Worm (Caenorhabditis elegans) whole organism, L2 larva: Measurements from ENCODE around the gene skr-10.
A peak's percentile ranks its signal among the peaks of the same experiment; 100 is the strongest.

ENCODE experiments used
- F13H6.1 ChIP-seq: sonication (generic microtip); optimal IDR thresholded peaks from 2 replicates; lab custom pipeline; 2016; ENCODE audit warnings: missing genetic modification characterization, missing compliant biosample characterization
- Y55F3AM.14 ChIP-seq: fragments of 200-800 bp; sonication (Bioruptor generic); optimal IDR thresholded peaks from 2 replicates; lab custom pipeline; 2018; ENCODE audit warnings: mild to moderate bottlenecking, missing genetic modification characterization, missing compliant biosample characterization
- alr-1 ChIP-seq: fragments of 150-350 bp; optimal IDR thresholded peaks from 2 replicates; lab custom pipeline; 2014; ENCODE audit warnings: missing biosample characterization, missing genetic modification characterization
- aly-2 ChIP-seq: fragments of 150-350 bp; optimal IDR thresholded peaks from 2 replicates; lab custom pipeline; 2014; ENCODE audit warnings: missing biosample characterization, missing genetic modification characterization
- blmp-1 ChIP-seq: sonication (generic microtip); optimal IDR thresholded peaks from 2 replicates; lab custom pipeline; 2017; ENCODE audit warnings: missing genetic modification characterization, mild to moderate bottlenecking, missing compliant biosample characterization, antibody characterized with exemption, moderate library complexity; ENCODE audit not compliant: insufficient read depth
- ceh-16 ChIP-seq: fragments of 150-350 bp; optimal IDR thresholded peaks from 2 replicates; lab custom pipeline; 2014; ENCODE audit warnings: missing biosample characterization, missing genetic modification characterization
- ceh-82 ChIP-seq: fragments of 150-350 bp; optimal IDR thresholded peaks from 2 replicates; lab custom pipeline; 2014; ENCODE audit warnings: missing biosample characterization, missing genetic modification characterization
- crh-2 ChIP-seq: sonication (generic microtip); optimal IDR thresholded peaks from 2 replicates; lab custom pipeline; 2017; ENCODE audit warnings: missing biosample characterization, missing genetic modification characterization
- dmd-4 ChIP-seq: sonication (generic microtip); optimal IDR thresholded peaks from 2 replicates; lab custom pipeline; 2017; ENCODE audit warnings: missing biosample characterization, missing genetic modification characterization
- elt-1 ChIP-seq: fragments of 150-350 bp; optimal IDR thresholded peaks from 2 replicates; lab custom pipeline; 2014; ENCODE audit warnings: missing biosample characterization, missing genetic modification characterization
- fos-1 ChIP-seq: fragments of 150-350 bp; optimal IDR thresholded peaks from 2 replicates; lab custom pipeline; 2014; ENCODE audit warnings: missing biosample characterization, missing genetic modification characterization
- gmeb-1 ChIP-seq: fragments of 150-350 bp; optimal IDR thresholded peaks from 2 replicates; lab custom pipeline; 2014; ENCODE audit warnings: missing biosample characterization, missing genetic modification characterization
- lin-11 ChIP-seq: fragments of 150-350 bp; sonication (generic microtip); optimal IDR thresholded peaks from 2 replicates; lab custom pipeline; 2014; ENCODE audit warnings: missing biosample characterization, missing genetic modification characterization, inconsistent platforms, mixed read lengths
- lin-13 ChIP-seq: fragments of 150-350 bp; optimal IDR thresholded peaks from 2 replicates; lab custom pipeline; 2014; ENCODE audit warnings: missing biosample characterization, missing genetic modification reagents, missing genetic modification characterization
- lin-39 ChIP-seq: fragments of 150-350 bp; optimal IDR thresholded peaks from 2 replicates; lab custom pipeline; 2014; ENCODE audit warnings: missing biosample characterization, missing genetic modification reagents, missing genetic modification characterization
- lsy-2 ChIP-seq, 2 experiments: fragments of 150-350 bp in 1 of 2; sonication (generic microtip) in 1 of 2; optimal IDR thresholded peaks; 2 replicates each; lab custom pipeline; 2014 to 2017; ENCODE audit warnings: missing biosample characterization in 2 of 2, missing genetic modification characterization in 2 of 2
- mab-5 ChIP-seq: fragments of 150-350 bp; optimal IDR thresholded peaks from 2 replicates; lab custom pipeline; 2014; ENCODE audit warnings: missing biosample characterization, missing genetic modification characterization
- mbf-1 ChIP-seq: sonication (generic microtip); optimal IDR thresholded peaks from 2 replicates; lab custom pipeline; 2017; ENCODE audit warnings: missing biosample characterization, missing genetic modification characterization
- mdl-1 ChIP-seq, 2 experiments: fragments of 150-350 bp in 1 of 2; sonication (generic microtip) in 1 of 2; optimal IDR thresholded peaks; 2 replicates each; lab custom pipeline; 2017; ENCODE audit warnings: missing biosample characterization in 2 of 2, missing genetic modification characterization in 2 of 2
- nhr-10 ChIP-seq: sonication (generic microtip); optimal IDR thresholded peaks from 2 replicates; lab custom pipeline; 2017; ENCODE audit warnings: missing biosample characterization, missing genetic modification characterization
- nhr-11 ChIP-seq: fragments of 150-350 bp; optimal IDR thresholded peaks from 2 replicates; lab custom pipeline; 2014; ENCODE audit warnings: missing biosample characterization, missing genetic modification characterization
- nhr-129 ChIP-seq: fragments of 150-350 bp; optimal IDR thresholded peaks from 2 replicates; lab custom pipeline; 2014; ENCODE audit warnings: missing biosample characterization, missing genetic modification characterization
- nhr-21 ChIP-seq: fragments of 150-350 bp; optimal IDR thresholded peaks from 2 replicates; lab custom pipeline; 2014; ENCODE audit warnings: missing biosample characterization, missing genetic modification characterization
- nhr-23 ChIP-seq: fragments of 150-350 bp; optimal IDR thresholded peaks from 2 replicates; lab custom pipeline; 2014; ENCODE audit warnings: missing biosample characterization, missing genetic modification reagents, missing genetic modification characterization
- nhr-237 ChIP-seq: fragments of 150-350 bp; optimal IDR thresholded peaks from 2 replicates; lab custom pipeline; 2014; ENCODE audit warnings: missing biosample characterization, missing genetic modification characterization
- nhr-25 ChIP-seq: fragments of 150-350 bp; sonication (generic microtip); optimal IDR thresholded peaks from 3 replicates; lab custom pipeline; 2014; ENCODE audit warnings: missing biosample characterization, missing genetic modification characterization
- nhr-6 ChIP-seq: fragments of 150-350 bp; optimal IDR thresholded peaks from 2 replicates; lab custom pipeline; 2014; ENCODE audit warnings: missing biosample characterization, missing genetic modification characterization
- nhr-77 ChIP-seq: fragments of 150-350 bp; optimal IDR thresholded peaks from 2 replicates; lab custom pipeline; 2014; ENCODE audit warnings: missing biosample characterization, missing genetic modification characterization
- peb-1 ChIP-seq: fragments of 150-350 bp; optimal IDR thresholded peaks from 2 replicates; lab custom pipeline; 2014; ENCODE audit warnings: missing biosample characterization, missing genetic modification characterization
- sem-4 ChIP-seq: fragments of 150-350 bp; optimal IDR thresholded peaks from 2 replicates; lab custom pipeline; 2014; ENCODE audit warnings: missing biosample characterization, missing genetic modification reagents, missing genetic modification characterization
- sma-3 ChIP-seq: sonication (generic microtip); optimal IDR thresholded peaks from 2 replicates; lab custom pipeline; 2016; ENCODE audit warnings: missing genetic modification reagents, missing genetic modification characterization, missing compliant biosample characterization
- sma-9 ChIP-seq, 2 experiments: fragments of 150-350 bp in 1 of 2; sonication (generic microtip) in 1 of 2; optimal IDR thresholded peaks; 2 replicates each; lab custom pipeline; 2014 to 2016; ENCODE audit warnings: missing genetic modification characterization in 2 of 2, mild to moderate bottlenecking in 1 of 2, missing biosample characterization in 1 of 2, missing compliant biosample characterization in 1 of 2, missing genetic modification reagents in 1 of 2, moderate library complexity in 1 of 2
- unc-39 ChIP-seq: fragments of 150-350 bp; optimal IDR thresholded peaks from 2 replicates; lab custom pipeline; 2014; ENCODE audit warnings: missing biosample characterization, missing genetic modification characterization
- unc-55 ChIP-seq: fragments of 150-350 bp; sonication (generic microtip); optimal IDR thresholded peaks from 3 replicates; lab custom pipeline; 2014; ENCODE audit warnings: missing biosample characterization, missing genetic modification reagents, missing genetic modification characterization
- unc-62 ChIP-seq: fragments of 150-350 bp; optimal IDR thresholded peaks from 2 replicates; lab custom pipeline; 2014; ENCODE audit warnings: missing biosample characterization, missing genetic modification reagents, missing genetic modification characterization
- ztf-1 ChIP-seq: fragments of 200-800 bp; sonication (Bioruptor generic); conservative IDR thresholded peaks from 2 replicates; pipeline ENCODE4 v1.3.6; 2022; ENCODE audit warnings: missing genetic modification characterization, missing compliant biosample characterization
- ztf-4 ChIP-seq: fragments of 150-350 bp; optimal IDR thresholded peaks from 2 replicates; lab custom pipeline; 2014; ENCODE audit warnings: missing biosample characterization, missing genetic modification characterization

skr-10 gene

ce11 chrIV:15946507-15946906, at the start of gene skr-10:
TSS of gene skr-10 (plus strand) at chrIV:15946807.
- TF ChIP-seq lin-39 (tag; lab: Kevin White, UChicago) (no peak), nhr-25 (tag; lab: Kevin White, UChicago) (no peak), ztf-4 (no peak), sem-4 (tag; lab: Kevin White, UChicago) (no peak), mdl-1 (tag; optimal IDR thresholded peaks at IDR 0.05; lab: Kevin White, UChicago) (no peak)
- TF ChIP-seq, all 48 proteins: peak for 0

DNA sequence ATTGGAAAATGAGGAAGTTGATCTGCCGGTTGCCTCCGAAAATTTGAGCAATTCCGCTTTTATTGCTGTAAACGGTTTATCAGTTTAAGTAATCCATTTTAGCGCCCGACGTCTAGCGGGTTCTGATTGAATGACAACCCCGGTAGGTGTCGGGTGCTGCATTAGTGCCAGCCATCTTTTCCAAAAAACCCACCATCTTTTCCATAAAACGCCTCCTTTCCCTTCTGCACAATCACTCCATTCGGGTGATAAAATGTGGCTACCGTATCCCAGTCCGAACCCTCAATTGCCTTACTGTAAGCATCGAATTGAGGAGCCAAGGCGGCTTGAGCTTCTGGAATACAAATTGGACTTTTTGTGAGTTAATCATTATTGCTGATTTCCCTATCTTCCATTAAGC, 46.4 kb upstream of the skr-10 start:
- no peak for TF ChIP-seq blmp-1 (tag; lab: Kevin White, UChicago)
- TF ChIP-seq aly-2: no peak
- no peak for TF ChIP-seq mbf-1
- TF ChIP-seq ztf-1 (GFP tag; lab: Robert Waterston, UW): no peak
- no peak for TF ChIP-seq elt-1 (tag; lab: Kevin White, UChicago)
- TF ChIP-seq lin-11 (tag; lab: Kevin White, UChicago): no peak
- TF ChIP-seq fos-1 (tag; lab: Kevin White, UChicago): no peak
- no peak for TF ChIP-seq nhr-77 (tag; lab: Kevin White, UChicago)
- TF ChIP-seq unc-62: no peak
- TF ChIP-seq crh-2 (tag; lab: Kevin White, UChicago): no peak
- TF ChIP-seq ceh-16 (tag; lab: Kevin White, UChicago): no peak
- TF ChIP-seq lin-13: no peak
- no peak for TF ChIP-seq nhr-11 (tag; lab: Kevin White, UChicago)
- TF ChIP-seq sma-3 (GFP tag; lab: Kevin White, UChicago): no peak
- TF ChIP-seq nhr-237: no peak
- no peak for TF ChIP-seq ceh-82

- TF ChIP-seq sem-4 (tag; lab: Kevin White, UChicago): no peak
- TF ChIP-seq peb-1 (tag; lab: Kevin White, UChicago): no peak
- TF ChIP-seq nhr-11 (tag; lab: Kevin White, UChicago): no peak
- no peak for TF ChIP-seq nhr-129
- TF ChIP-seq gmeb-1 (tag; lab: Kevin White, UChicago): peak; percentile 34
Measured at ce11 chrIV:15901123-15901522, 45.5 kb upstream of the skr-10 start, which contains the start of gene Y105C5B.5. TSS of gene Y105C5B.5 (minus strand) at chrIV:15901225.

DNA sequence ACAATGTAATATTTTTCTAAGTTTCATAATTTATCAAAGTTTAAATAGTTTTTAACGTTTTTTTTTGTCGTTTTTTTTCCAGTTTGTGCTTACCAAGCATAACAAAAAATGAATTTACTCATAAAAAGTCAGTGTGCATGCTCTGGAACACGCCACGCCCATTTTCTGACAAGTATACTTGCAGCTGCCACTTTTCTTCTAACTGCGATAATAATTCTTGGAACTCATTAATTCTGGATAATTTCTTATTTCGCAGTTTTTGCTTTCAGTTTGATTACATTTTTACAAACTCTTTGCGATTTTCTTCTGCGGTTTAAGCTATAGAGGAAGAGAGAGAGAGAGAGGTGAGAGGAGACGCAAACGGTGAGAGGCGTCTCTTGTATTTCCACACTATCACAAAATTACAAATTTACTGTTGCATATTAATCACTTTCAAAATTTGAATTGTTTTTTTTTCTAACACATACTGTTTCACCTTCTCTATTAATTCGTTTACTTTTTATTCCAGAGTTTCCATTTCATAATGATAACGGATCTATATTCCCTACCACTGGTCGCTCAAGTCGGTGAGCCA, 40.5 kb upstream of the skr-10 start, which contains the start of gene srv-15:
TSS of gene srv-15 (plus strand) at position 524 of the 574 bp plus-strand sequence.
- peak in 1 of 2 experiments; percentile 2 for TF ChIP-seq lsy-2 (tag; optimal IDR thresholded peaks at IDR 0.05; lab: Kevin White, UChicago)
- TF ChIP-seq F13H6.1 (tag; lab: Kevin White, UChicago): no peak
- TF ChIP-seq nhr-21 (tag; lab: Kevin White, UChicago): peak; percentile 27
- no peak for TF ChIP-seq nhr-6 (tag; lab: Kevin White, UChicago)

DNA sequence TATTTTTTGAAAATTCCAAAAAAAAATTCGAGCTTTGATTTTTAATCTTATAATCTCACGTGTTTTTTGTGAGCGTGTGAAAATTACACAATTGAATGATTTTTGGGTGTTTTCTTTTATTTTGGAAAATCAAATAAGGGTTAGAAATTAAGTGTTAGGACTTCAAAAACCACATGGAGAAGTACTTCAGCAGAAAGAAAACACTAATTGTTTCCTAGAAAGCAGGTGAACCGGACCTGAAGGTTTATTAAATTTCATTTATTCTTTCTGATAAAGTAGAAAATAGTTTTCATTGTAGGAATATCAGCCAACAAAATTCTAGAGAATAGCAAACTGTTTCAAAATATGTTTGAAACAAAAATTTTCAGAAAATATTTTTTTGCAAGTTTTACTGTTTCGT, 38.4 kb upstream of the skr-10 start:
- TF ChIP-seq unc-39 (tag; lab: Kevin White, UChicago) (no peak), alr-1 (tag; lab: Kevin White, UChicago) (no peak), unc-55 (GFP tag; lab: Kevin White, UChicago) (no peak), Y55F3AM.14 (GFP tag; lab: Kevin White, UChicago) (no peak), elt-1 (tag; lab: Kevin White, UChicago) (no peak), mab-5 (tag; lab: Kevin White, UChicago) (no peak), nhr-6 (tag; lab: Kevin White, UChicago) (no peak), ceh-82 (no peak), aly-2 (no peak), ceh-16 (tag; lab: Kevin White, UChicago) (no peak), nhr-25 (tag; lab: Kevin White, UChicago) (no peak), mbf-1 (no peak), crh-2 (tag; lab: Kevin White, UChicago) (no peak), nhr-129 (no peak), nhr-23 (no peak), nhr-21 (tag; lab: Kevin White, UChicago) (no peak), lin-39 (tag; lab: Kevin White, UChicago) (no peak), nhr-10 (tag; lab: Kevin White, UChicago) (no peak), dmd-4 (no peak), sma-9 (GFP tag; optimal IDR thresholded peaks at IDR 0.05; lab: Kevin White, UChicago) (no peak), sma-9 (tag; optimal IDR thresholded peaks at IDR 0.05; lab: Kevin White, UChicago) (no peak)
